Worm (Caenorhabditis elegans) whole organism, early embryonic: ENCODE measurements around the gene T07H3.8.

Experiments used
- B0310.2 ChIP-seq: sonication (generic microtip); optimal IDR thresholded peaks from 2 replicates; lab custom pipeline; 2016; ENCODE audit warnings: mild to moderate bottlenecking, missing genetic modification characterization, missing compliant biosample characterization
- F13C5.2 ChIP-seq: sonication (generic microtip); optimal IDR thresholded peaks from 2 replicates; lab custom pipeline; 2017; ENCODE audit warnings: mild to moderate bottlenecking, missing genetic modification characterization, inconsistent platforms, missing compliant biosample characterization
- aly-1 ChIP-seq: sonication (generic microtip); optimal IDR thresholded peaks from 2 replicates; lab custom pipeline; 2016; ENCODE audit warnings: missing genetic modification characterization, missing compliant biosample characterization
- ama-1 ChIP-seq: fragments of 150-350 bp; optimal IDR thresholded peaks from 2 replicates; lab custom pipeline; 2014
- ceh-13 ChIP-seq: fragments of 200-800 bp; sonication (Bioruptor generic); optimal IDR thresholded peaks from 2 replicates; lab custom pipeline; 2018; ENCODE audit warnings: mild to moderate bottlenecking, missing genetic modification characterization, missing compliant biosample characterization
- ceh-36 ChIP-seq: sonication (generic microtip); optimal IDR thresholded peaks from 2 replicates; lab custom pipeline; 2016; ENCODE audit warnings: missing genetic modification characterization, inconsistent platforms, missing compliant biosample characterization
- ets-7 ChIP-seq: sonication (generic microtip); optimal IDR thresholded peaks from 2 replicates; lab custom pipeline; 2016; ENCODE audit warnings: missing genotype, missing genetic modification characterization, missing compliant biosample characterization
- flt-1 ChIP-seq: fragments of 200-800 bp; sonication (Bioruptor generic); IDR thresholded peaks from 2 replicates; pipeline ENCODE4 v1.3.6; 2022; ENCODE audit warnings: missing genetic modification characterization, missing compliant biosample characterization
- hmbx-1 ChIP-seq: sonication (generic microtip); optimal IDR thresholded peaks from 2 replicates; lab custom pipeline; 2016; ENCODE audit warnings: mild to moderate bottlenecking, missing genetic modification characterization, missing compliant biosample characterization
- hmg-4 ChIP-seq: fragments of 200-800 bp; sonication (Bioruptor generic); optimal IDR thresholded peaks from 2 replicates; lab custom pipeline; 2018; ENCODE audit warnings: mild to moderate bottlenecking, missing genetic modification characterization, missing compliant biosample characterization
- hnd-1 ChIP-seq: sonication (generic microtip); optimal IDR thresholded peaks from 2 replicates; lab custom pipeline; 2016; ENCODE audit warnings: missing genetic modification characterization, missing compliant biosample characterization
- pes-1 ChIP-seq: fragments of 200-800 bp; sonication (Bioruptor generic); IDR thresholded peaks from 2 replicates; pipeline ENCODE4 v1.3.6; 2022; ENCODE audit warnings: missing genetic modification reagents, missing genetic modification characterization, missing compliant biosample characterization
- scrt-1 ChIP-seq: fragments of 200-800 bp; sonication (Bioruptor generic); IDR thresholded peaks from 2 replicates; pipeline ENCODE4 v1.3.6; 2022; ENCODE audit warnings: missing genetic modification characterization, missing compliant biosample characterization
- sea-1 ChIP-seq: fragments of 200-800 bp; sonication (Bioruptor generic); conservative IDR thresholded peaks from 2 replicates; pipeline ENCODE4 v1.3.6; 2022; ENCODE audit warnings: missing genetic modification characterization, missing compliant biosample characterization
- tbx-11 ChIP-seq: fragments of 200-800 bp; sonication (Bioruptor generic); IDR thresholded peaks from 2 replicates; pipeline ENCODE4 v1.3.6; 2022; ENCODE audit warnings: missing genetic modification characterization, missing compliant biosample characterization
- tbx-37 ChIP-seq: fragments of 200-800 bp; sonication (Bioruptor generic); conservative IDR thresholded peaks from 2 replicates; pipeline ENCODE4 v1.3.6; 2022; ENCODE audit warnings: missing genetic modification reagents, missing genetic modification characterization, missing compliant biosample characterization
- tra-4 ChIP-seq: sonication (generic microtip); optimal IDR thresholded peaks from 2 replicates; lab custom pipeline; 2017; ENCODE audit warnings: missing genetic modification characterization, missing compliant biosample characterization

Gene T07H3.8

ce11 chrII:1589845-1590244 lies 3.4 kb downstream of the T07H3.8 start, which contains the start of gene T07H3.7:
Gene T07H3.7, minus strand, starts transcription at chrII:1589945.
- TF ChIP-seq hmbx-1 (tag; lab: Kevin White, UChicago) (no peak), tra-4 (tag; lab: Kevin White, UChicago) (no peak), tbx-11 (GFP tag; lab: Robert Waterston, UW) (no peak), tbx-37 (no peak), ets-7 (tag; lab: Kevin White, UChicago) (no peak), scrt-1 (no peak), aly-1 (tag; lab: Kevin White, UChicago) (no peak), ceh-36 (tag; lab: Kevin White, UChicago) (no peak), hnd-1 (no peak), F13C5.2 (tag; lab: Kevin White, UChicago) (no peak), ceh-13 (no peak), sea-1 (GFP tag; lab: Robert Waterston, UW) (no peak), ama-1 (lab: Kevin White, UChicago) (no peak)

DNA sequence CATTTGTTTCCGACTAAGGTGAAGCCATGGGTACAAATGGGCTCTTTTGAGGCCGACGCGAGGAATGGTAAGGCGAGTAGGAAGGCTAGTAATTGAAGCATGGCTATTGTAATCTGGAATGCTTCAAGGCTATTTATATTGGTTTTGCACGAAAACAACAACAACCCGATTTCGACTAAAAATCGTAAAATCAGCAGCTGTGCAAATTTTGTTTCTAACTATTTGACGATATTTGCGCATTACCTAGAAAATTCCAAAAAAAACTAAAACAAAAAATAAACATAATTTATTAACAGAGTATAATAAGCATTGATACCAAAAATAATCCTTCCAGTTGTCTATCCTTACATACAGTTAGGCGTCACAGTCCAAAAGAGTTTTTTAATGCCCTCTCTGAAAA lies 8.7 kb downstream of the T07H3.8 start, which contains the start of gene clec-20:
clec-20 (minus strand) TSS at position 101 of the 400 bp plus-strand sequence.
- no peak for TF ChIP-seq B0310.2 (tag; lab: Kevin White, UChicago)
- no peak for TF ChIP-seq tbx-37
- TF ChIP-seq sea-1 (GFP tag; lab: Robert Waterston, UW) = no peak
- TF ChIP-seq scrt-1 = no peak
- no peak for TF ChIP-seq ceh-13
- TF ChIP-seq ceh-36 (tag; lab: Kevin White, UChicago) = no peak
- TF ChIP-seq hmbx-1 (tag; lab: Kevin White, UChicago) = no peak
- TF ChIP-seq flt-1 (GFP tag; lab: Robert Waterston, UW) = no peak
- no peak for TF ChIP-seq hmg-4 (GFP tag; lab: Kevin White, UChicago)
- no peak for TF ChIP-seq pes-1 (GFP tag; lab: Robert Waterston, UW)
- TF ChIP-seq ets-7 (tag; lab: Kevin White, UChicago) = no peak
- TF ChIP-seq F13C5.2 (tag; lab: Kevin White, UChicago) = no peak
- no peak for TF ChIP-seq aly-1 (tag; lab: Kevin White, UChicago)
- TF ChIP-seq hnd-1 = no peak
- TF ChIP-seq ama-1 (lab: Kevin White, UChicago) = no peak

ce11 chrII:1597101-1598088 lies 11.0 kb downstream of the T07H3.8 start, which contains the start of gene bath-46:
Gene bath-46, plus strand, starts transcription at chrII:1597906.
- TF ChIP-seq pes-1 (GFP tag; lab: Robert Waterston, UW) (no peak), tra-4 (tag; lab: Kevin White, UChicago) (no peak), hnd-1 (no peak), scrt-1 (no peak), ets-7 (tag; lab: Kevin White, UChicago) (no peak), ama-1 (lab: Kevin White, UChicago) (no peak), flt-1 (GFP tag; lab: Robert Waterston, UW) (no peak), hmbx-1 (tag; lab: Kevin White, UChicago) (no peak), tbx-37 (no peak), ceh-13 (no peak), hmg-4 (GFP tag; lab: Kevin White, UChicago) (no peak), B0310.2 (tag; lab: Kevin White, UChicago) (no peak), sea-1 (GFP tag; lab: Robert Waterston, UW) (no peak)

- TF ChIP-seq ama-1 (lab: Kevin White, UChicago) = no peak
- TF ChIP-seq scrt-1 = no peak
- TF ChIP-seq aly-1 (tag; lab: Kevin White, UChicago) = no peak
- no peak for TF ChIP-seq ceh-13
- TF ChIP-seq sea-1 (GFP tag; lab: Robert Waterston, UW) = no peak
- TF ChIP-seq hmg-4 (GFP tag; lab: Kevin White, UChicago) = no peak
- no peak for TF ChIP-seq ceh-36 (tag; lab: Kevin White, UChicago)
- no peak for TF ChIP-seq ets-7 (tag; lab: Kevin White, UChicago)
- TF ChIP-seq tra-4 (tag; lab: Kevin White, UChicago) = no peak
- no peak for TF ChIP-seq B0310.2 (tag; lab: Kevin White, UChicago)
- TF ChIP-seq flt-1 (GFP tag; lab: Robert Waterston, UW) = no peak
- no peak for TF ChIP-seq tbx-37
- TF ChIP-seq pes-1 (GFP tag; lab: Robert Waterston, UW) = no peak
- TF ChIP-seq F13C5.2 (tag; lab: Kevin White, UChicago) = no peak
- no peak for TF ChIP-seq hmbx-1 (tag; lab: Kevin White, UChicago)
- no peak for TF ChIP-seq hnd-1
- TF ChIP-seq tbx-11 (GFP tag; lab: Robert Waterston, UW) = no peak
Observed at ce11 chrII:1600661-1601060, 14.3 kb downstream of the T07H3.8 start, which contains the start of gene bath-26. Gene bath-26, minus strand, starts transcription at chrII:1600761.

- TF ChIP-seq hnd-1 = no peak
- no peak for TF ChIP-seq B0310.2 (tag; lab: Kevin White, UChicago)
Observed at ce11 chrII:1601507-1601906, 15.1 kb downstream of the T07H3.8 start, which contains the start of gene bath-47. Gene bath-47, plus strand, starts transcription at chrII:1601811.

DNA sequence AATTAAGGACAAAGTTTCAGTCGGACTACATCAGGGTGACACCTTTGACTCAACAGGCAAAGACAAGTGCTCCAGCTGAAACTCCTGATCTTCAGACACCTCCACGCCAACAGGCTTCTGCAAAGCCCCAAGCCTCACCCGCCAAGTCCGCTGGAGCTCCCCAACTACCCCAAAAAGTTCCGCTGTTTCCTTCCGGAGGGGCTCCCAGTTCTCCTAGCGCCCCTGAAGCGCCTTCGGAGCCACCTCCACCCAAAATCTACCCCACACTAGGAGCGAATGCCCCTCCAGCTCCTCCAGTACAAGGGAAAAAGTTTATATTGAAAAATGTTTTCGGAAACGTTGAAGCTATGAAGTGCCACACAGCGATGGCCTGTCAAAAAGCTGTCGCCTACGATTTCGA lies 16.6 kb downstream of the T07H3.8 start:
- TF ChIP-seq hmbx-1 (tag; lab: Kevin White, UChicago) = no peak

ce11 chrII:1605010-1605409 lies 18.6 kb downstream of the T07H3.8 start:
- TF ChIP-seq hnd-1 = no peak
- no peak for TF ChIP-seq ama-1 (lab: Kevin White, UChicago)
- TF ChIP-seq tbx-11 (GFP tag; lab: Robert Waterston, UW) = no peak
- no peak for TF ChIP-seq hmg-4 (GFP tag; lab: Kevin White, UChicago)
- no peak for TF ChIP-seq F13C5.2 (tag; lab: Kevin White, UChicago)
- TF ChIP-seq aly-1 (tag; lab: Kevin White, UChicago) = no peak
- TF ChIP-seq ets-7 (tag; lab: Kevin White, UChicago) = no peak
